Worm (Caenorhabditis elegans) whole organism, mixed stage, embryonic: ENCODE data around the gene K06A4.2.

Experiments
- ceh-83 ChIP-seq: fragments of 200-800 bp; sonication (Bioruptor generic); optimal IDR thresholded peaks from 2 replicates; lab custom pipeline; 2018; ENCODE audit warnings: mild to moderate bottlenecking, missing genetic modification characterization, missing compliant biosample characterization
- elt-3 ChIP-seq: fragments of 150-350 bp; optimal IDR thresholded peaks from 2 replicates; lab custom pipeline; 2014; ENCODE audit warnings: missing biosample characterization, missing genetic modification characterization
- snpc-4 ChIP-seq: fragments of 150-350 bp; optimal IDR thresholded peaks from 2 replicates; lab custom pipeline; 2014; ENCODE audit warnings: missing biosample characterization, missing genetic modification characterization

ce11 chrV:9499295-9499694 lies 15.3 kb downstream of the K06A4.2 start:
- TF ChIP-seq snpc-4 (tag; lab: Kevin White, UChicago) (no peak), ceh-83 (GFP tag; lab: Kevin White, UChicago) (no peak), elt-3 (tag; lab: Kevin White, UChicago) (no peak)
